Worm (Caenorhabditis elegans): ENCODE results near the gene glod-4.

DNA sequence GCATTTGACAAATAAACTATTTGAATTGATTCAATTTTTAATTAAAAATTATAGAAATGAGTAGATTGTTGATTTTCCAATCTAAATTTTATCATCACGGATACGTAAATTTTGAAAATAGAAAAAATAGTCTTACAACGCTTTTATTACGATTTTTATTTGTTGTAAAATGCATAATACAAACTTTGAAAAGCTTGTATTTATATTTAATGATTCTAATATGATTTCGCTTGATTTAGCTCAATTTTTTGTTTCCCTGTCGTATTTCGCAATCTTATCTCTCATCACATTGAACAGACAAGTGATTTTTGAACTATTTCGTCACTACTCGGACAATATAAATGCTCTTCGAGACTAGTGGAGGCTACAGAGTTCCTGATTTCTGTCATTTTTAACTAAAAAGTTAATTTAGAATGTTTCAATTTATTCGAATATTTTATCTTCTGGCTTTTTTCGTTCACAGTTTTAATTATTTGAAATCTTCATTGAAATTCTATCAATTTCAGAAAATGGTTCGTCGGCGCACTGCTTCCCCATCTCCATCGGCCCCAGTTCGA, 1.8 kb upstream of the glod-4 start, which contains the start of the genes wht-3 and har-1:
- TF ChIP-seq nfya-1 (tag; optimal IDR thresholded peaks at IDR 0.05) (no peak), pha-4 (tag; optimal IDR thresholded peaks at IDR 0.05) (no peak), nhr-11 (tag; optimal IDR thresholded peaks at IDR 0.05) (no peak), dve-1 (tag; optimal IDR thresholded peaks at IDR 0.05) (no peak), ama-1 (optimal IDR thresholded peaks at IDR 0.05) (no peak), tbx-2 (tag; optimal IDR thresholded peaks at IDR 0.05) (no peak), mec-3 (tag; optimal IDR thresholded peaks at IDR 0.05; ENCODE audit: borderline replicate concordance) (no peak), rnt-1 (tag; optimal IDR thresholded peaks at IDR 0.05) (no peak), ceh-19 (GFP tag; optimal IDR thresholded peaks at IDR 0.05) (no peak), pqm-1 (tag; optimal IDR thresholded peaks at IDR 0.05) (no peak), F13H6.1 (tag; optimal IDR thresholded peaks at IDR 0.05) (no peak), ceh-2 (tag; optimal IDR thresholded peaks at IDR 0.05) (no peak), fkh-10 (GFP tag; optimal IDR thresholded peaks at IDR 0.05) (no peak), sox-4 (tag; optimal IDR thresholded peaks at IDR 0.05) (no peak)
